Fruit fly (Drosophila melanogaster) whole organism, embryonic: ENCODE data around the gene asun.
A peak's percentile ranks its signal among the peaks of the same experiment; 100 is the strongest.

ENCODE experiments used
- Ada2b ChIP-seq: fragments of 200-800 bp; sonication (Bioruptor generic); IDR thresholded peaks from 2 replicates; pipeline ENCODE4 v1.3.6; 2022; ENCODE audit warnings: missing biosample characterization, missing genetic modification characterization
- Bdp1 ChIP-seq: fragments of 200-800 bp; sonication (Bioruptor generic); optimal IDR thresholded peaks from 3 replicates; lab custom pipeline; 2016; ENCODE audit warnings: missing biosample characterization, missing genetic modification characterization
- Blimp-1 ChIP-seq: fragments of 200-800 bp; sonication (Bioruptor generic); optimal IDR thresholded peaks from 3 replicates; lab custom pipeline; 2018; ENCODE audit warnings: missing biosample characterization, missing genetic modification characterization, mild to moderate bottlenecking, moderate library complexity, missing genetic modification reagents
- BtbVII ChIP-seq: fragments of 200-800 bp; sonication (Bioruptor generic); optimal IDR thresholded peaks from 3 replicates; lab custom pipeline; 2017; ENCODE audit warnings: missing biosample characterization, mild to moderate bottlenecking, missing genetic modification characterization
- CG10431 ChIP-seq: fragments of 200-800 bp; sonication (Bioruptor generic); optimal IDR thresholded peaks from 3 replicates; lab custom pipeline; 2018; ENCODE audit warnings: missing biosample characterization, mild to moderate bottlenecking, missing genetic modification characterization
- CG10565 ChIP-seq: fragments of 200-800 bp; sonication (Bioruptor generic); optimal IDR thresholded peaks from 3 replicates; lab custom pipeline; 2016; ENCODE audit warnings: missing biosample characterization, mild to moderate bottlenecking, missing genetic modification characterization
- CG11695 ChIP-seq: fragments of 200-800 bp; sonication (Bioruptor generic); IDR thresholded peaks from 3 replicates; pipeline ENCODE4 v1.3.6; 2022; ENCODE audit warnings: missing biosample characterization, missing genetic modification characterization
- CG13123 ChIP-seq: fragments of 200-800 bp; sonication (Bioruptor generic); optimal IDR thresholded peaks from 2 replicates; lab custom pipeline; 2016; ENCODE audit warnings: missing biosample characterization, missing genetic modification characterization
- CG15269 ChIP-seq: fragments of 200-800 bp; sonication (Bioruptor generic); optimal IDR thresholded peaks from 2 replicates; lab custom pipeline; 2018; ENCODE audit warnings: missing biosample characterization, mild to moderate bottlenecking, missing genetic modification characterization, moderate library complexity
- CG15479 ChIP-seq: fragments of 200-800 bp; sonication (Bioruptor generic); optimal IDR thresholded peaks from 3 replicates; lab custom pipeline; 2019; ENCODE audit warnings: missing biosample characterization, mild to moderate bottlenecking, missing genetic modification characterization, moderate library complexity
- CG1603 ChIP-seq: fragments of 200-800 bp; sonication (Bioruptor generic); optimal IDR thresholded peaks from 2 replicates; lab custom pipeline; 2019; ENCODE audit warnings: missing biosample characterization, mild to moderate bottlenecking, missing genetic modification characterization, moderate library complexity
- CG16863 ChIP-seq: fragments of 200-800 bp; sonication (Bioruptor generic); optimal IDR thresholded peaks from 3 replicates; lab custom pipeline; 2016; ENCODE audit warnings: missing biosample characterization, missing genetic modification characterization
- CG17359 ChIP-seq: fragments of 200-800 bp; sonication (Bioruptor generic); optimal IDR thresholded peaks from 3 replicates; lab custom pipeline; 2018; ENCODE audit warnings: missing biosample characterization, mild to moderate bottlenecking, missing genetic modification characterization, moderate library complexity
- CG17612 ChIP-seq: fragments of 200-800 bp; sonication (Bioruptor generic); IDR thresholded peaks from 2 replicates; pipeline ENCODE4 v1.3.6; 2022; ENCODE audit warnings: missing biosample characterization, missing genetic modification characterization
- CG17829 ChIP-seq: fragments of 200-800 bp; optimal IDR thresholded peaks from 2 replicates; lab custom pipeline; 2019; ENCODE audit warnings: missing biosample characterization, mild to moderate bottlenecking, missing genetic modification characterization, moderate library complexity
- CG2678 ChIP-seq: fragments of 200-800 bp; sonication (Bioruptor generic); optimal IDR thresholded peaks from 3 replicates; lab custom pipeline; 2019; ENCODE audit warnings: missing biosample characterization, mild to moderate bottlenecking, missing genetic modification characterization, moderate library complexity
- CG30431 ChIP-seq: fragments of 200-800 bp; sonication (Bioruptor generic); optimal IDR thresholded peaks from 2 replicates; lab custom pipeline; 2017; ENCODE audit warnings: missing biosample characterization, missing genetic modification characterization
- CG4282 ChIP-seq: fragments of 200-800 bp; sonication (Bioruptor generic); optimal IDR thresholded peaks from 2 replicates; lab custom pipeline; 2016; ENCODE audit warnings: missing biosample characterization, missing genetic modification characterization
- CG4328 ChIP-seq: fragments of 200-800 bp; sonication (Bioruptor generic); optimal IDR thresholded peaks from 3 replicates; lab custom pipeline; 2017; ENCODE audit warnings: missing biosample characterization, missing genetic modification reagents, missing genetic modification characterization
- CG5180 ChIP-seq: fragments of 200-800 bp; sonication (Bioruptor generic); optimal IDR thresholded peaks from 3 replicates; lab custom pipeline; 2017; ENCODE audit warnings: missing biosample characterization, missing genetic modification characterization, mild to moderate bottlenecking, moderate library complexity, missing genetic modification reagents
- CG5245 ChIP-seq: fragments of 200-800 bp; sonication (Bioruptor generic); optimal IDR thresholded peaks from 3 replicates; lab custom pipeline; 2016; ENCODE audit warnings: missing biosample characterization, missing genetic modification characterization
- CG8924 ChIP-seq: fragments of 200-800 bp; optimal IDR thresholded peaks from 3 replicates; lab custom pipeline; 2019; ENCODE audit warnings: missing biosample characterization, mild to moderate bottlenecking, missing genetic modification characterization, moderate library complexity
- CG9727 ChIP-seq: fragments of 200-800 bp; sonication (Bioruptor generic); optimal IDR thresholded peaks from 3 replicates; lab custom pipeline; 2017; ENCODE audit warnings: missing biosample characterization, mild to moderate bottlenecking, missing genetic modification characterization
- CTCF ChIP-seq: fragments of 200-800 bp; sonication (Bioruptor generic); optimal IDR thresholded peaks from 2 replicates; lab custom pipeline; 2017; ENCODE audit warnings: missing biosample characterization, mild to moderate bottlenecking, missing genetic modification characterization, moderate library complexity
- D ChIP-seq, 2 experiments: fragments of 200-800 bp in 1 of 2; fragments of >200 bp in 1 of 2; sonication (Bioruptor generic) in 1 of 2; optimal IDR thresholded peaks; 2 replicates in 1 of 2; 3 replicates in 1 of 2; lab custom pipeline; 2017; ENCODE audit warnings: mild to moderate bottlenecking in 1 of 2, missing biosample characterization in 1 of 2, missing genetic modification characterization in 1 of 2, missing genetic modification reagents in 1 of 2
- D19A ChIP-seq: fragments of 200-800 bp; optimal IDR thresholded peaks from 3 replicates; lab custom pipeline; 2019; ENCODE audit warnings: missing biosample characterization, mild to moderate bottlenecking, missing genetic modification characterization, moderate library complexity
- Dip3 ChIP-seq: fragments of 200-800 bp; sonication (Bioruptor generic); optimal IDR thresholded peaks from 3 replicates; lab custom pipeline; 2016; ENCODE audit warnings: missing biosample characterization, missing genetic modification characterization
- Doc2 ChIP-seq: fragments of 200-800 bp; sonication (Bioruptor generic); IDR thresholded peaks from 2 replicates; pipeline ENCODE4 v1.3.6; 2022; ENCODE audit warnings: missing biosample characterization, missing genetic modification characterization
- Eip74EF ChIP-seq, 2 experiments: fragments of 200-800 bp in 1 of 2; fragments of >200 bp in 1 of 2; sonication (Bioruptor generic) in 1 of 2; optimal IDR thresholded peaks; 2 replicates each; lab custom pipeline; 2017 to 2019; ENCODE audit warnings: missing biosample characterization in 2 of 2, missing genetic modification characterization in 2 of 2, mild to moderate bottlenecking in 1 of 2, moderate library complexity in 1 of 2
- Hmr ChIP-seq: fragments of 200-800 bp; sonication (Bioruptor generic); optimal IDR thresholded peaks from 3 replicates; lab custom pipeline; 2017; ENCODE audit warnings: mild to moderate bottlenecking, missing biosample characterization, missing genetic modification reagents, missing genetic modification characterization
- Lpt ChIP-seq: fragments of >200 bp; optimal IDR thresholded peaks from 2 replicates; lab custom pipeline; 2018; ENCODE audit warnings: missing biosample characterization, missing genetic modification characterization
- Meics ChIP-seq: fragments of 200-800 bp; sonication (Bioruptor generic); optimal IDR thresholded peaks from 2 replicates; lab custom pipeline; 2017; ENCODE audit warnings: missing biosample characterization, mild to moderate bottlenecking, missing genetic modification characterization
- Nf-YC ChIP-seq: fragments of 200-800 bp; optimal IDR thresholded peaks from 3 replicates; lab custom pipeline; 2019; ENCODE audit warnings: missing biosample characterization, mild to moderate bottlenecking, missing genetic modification characterization, moderate library complexity
- Sry-β ChIP-seq: fragments of 200-800 bp; sonication (Bioruptor generic); optimal IDR thresholded peaks from 2 replicates; lab custom pipeline; 2018; ENCODE audit warnings: missing biosample characterization, mild to moderate bottlenecking, missing genetic modification characterization, moderate library complexity
- ash1 ChIP-seq: fragments of 200-800 bp; sonication (Bioruptor generic); optimal IDR thresholded peaks from 2 replicates; lab custom pipeline; 2018; ENCODE audit warnings: missing biosample characterization, mild to moderate bottlenecking, missing genetic modification characterization
- az2 ChIP-seq: fragments of 200-800 bp; sonication (Bioruptor generic); optimal IDR thresholded peaks from 3 replicates; lab custom pipeline; 2016; ENCODE audit warnings: missing biosample characterization, missing genetic modification characterization
- bcd ChIP-seq: fragments of 200-800 bp; sonication (Bioruptor generic); optimal IDR thresholded peaks from 2 replicates; lab custom pipeline; 2017; ENCODE audit warnings: missing biosample characterization, mild to moderate bottlenecking, missing genetic modification characterization
- crc ChIP-seq: fragments of 200-800 bp; sonication (Bioruptor generic); optimal IDR thresholded peaks from 2 replicates; lab custom pipeline; 2016; ENCODE audit warnings: missing biosample characterization, missing genetic modification characterization
- emc ChIP-seq: fragments of 200-800 bp; sonication (Bioruptor generic); optimal IDR thresholded peaks from 2 replicates; lab custom pipeline; 2016; ENCODE audit warnings: missing biosample characterization, missing genetic modification characterization
- ewg ChIP-seq: fragments of 200-800 bp; sonication (Bioruptor generic); optimal IDR thresholded peaks from 3 replicates; lab custom pipeline; 2017; ENCODE audit warnings: mild to moderate bottlenecking, missing biosample characterization, missing genetic modification reagents, missing genetic modification characterization
- gro ChIP-seq: fragments of 200-800 bp; sonication (Bioruptor generic); optimal IDR thresholded peaks from 2 replicates; lab custom pipeline; 2016; ENCODE audit warnings: missing biosample characterization, missing genetic modification characterization
- klu ChIP-seq: fragments of 200-800 bp; sonication (Bioruptor generic); IDR thresholded peaks from 2 replicates; pipeline ENCODE4 v1.3.6; 2022; ENCODE audit warnings: missing biosample characterization, missing genetic modification characterization
- lola ChIP-seq, 3 experiments: fragments of >200 bp in 2 of 3; fragments of 200-800 bp in 1 of 3; sonication (Bioruptor generic) in 1 of 3; optimal IDR thresholded peaks; 2 replicates each; lab custom pipeline; 2017 to 2019; ENCODE audit warnings: missing biosample characterization in 3 of 3, missing genetic modification characterization in 3 of 3, mild to moderate bottlenecking in 1 of 3, moderate library complexity in 1 of 3
- mam ChIP-seq: fragments of 200-800 bp; sonication (Bioruptor generic); optimal IDR thresholded peaks from 3 replicates; lab custom pipeline; 2016; ENCODE audit warnings: missing biosample characterization, missing genetic modification characterization
- mirr ChIP-seq: fragments of 200-800 bp; sonication (Bioruptor generic); optimal IDR thresholded peaks from 3 replicates; lab custom pipeline; 2018; ENCODE audit warnings: missing biosample characterization, mild to moderate bottlenecking, missing genetic modification characterization
- nau ChIP-seq: fragments of 200-800 bp; sonication (Bioruptor generic); optimal IDR thresholded peaks from 3 replicates; lab custom pipeline; 2017; ENCODE audit warnings: missing biosample characterization, mild to moderate bottlenecking, missing genetic modification characterization, missing genetic modification reagents
- stc ChIP-seq: fragments of 200-800 bp; sonication (Bioruptor generic); IDR thresholded peaks from 2 replicates; pipeline ENCODE4 v1.3.6; 2022; ENCODE audit warnings: missing biosample characterization, missing genetic modification characterization
- sug ChIP-seq: fragments of 200-800 bp; optimal IDR thresholded peaks from 2 replicates; lab custom pipeline; 2019; ENCODE audit warnings: missing biosample characterization, mild to moderate bottlenecking, missing genetic modification characterization, moderate library complexity

The asun gene

DNA sequence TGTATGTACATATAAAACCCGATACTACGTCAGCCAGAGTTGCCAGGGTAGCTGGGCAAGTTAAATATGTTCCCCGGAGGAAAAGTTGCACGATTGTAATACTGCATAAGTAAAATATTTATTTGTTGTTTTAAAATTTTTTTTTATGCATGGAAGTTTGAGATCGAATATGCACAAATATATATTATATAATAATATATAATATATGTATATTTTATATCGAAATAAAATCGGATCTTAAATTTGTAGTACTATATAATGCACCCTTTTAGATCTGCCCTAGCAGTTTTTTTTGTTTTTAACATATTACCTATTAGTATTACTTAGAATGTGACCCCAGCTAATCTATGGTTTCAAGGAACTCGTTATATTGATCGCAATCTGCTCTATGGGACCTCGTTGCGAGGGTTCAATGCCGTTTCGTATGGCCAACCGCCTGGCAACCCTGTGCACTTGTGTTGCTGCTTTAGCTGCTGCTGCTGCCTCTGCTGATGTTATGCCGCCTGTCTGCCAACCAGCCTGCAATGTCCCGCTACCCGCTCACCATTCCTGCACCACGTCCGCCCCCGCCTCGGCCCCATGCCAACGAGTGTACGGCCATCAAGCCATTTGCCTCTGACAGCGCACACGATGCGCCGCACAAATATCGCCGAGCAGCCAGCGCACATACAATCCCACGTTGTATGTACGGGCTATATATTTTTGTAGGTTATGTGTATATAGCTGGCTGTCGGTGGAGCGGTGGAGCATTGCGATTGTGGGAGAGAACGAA lies 27.9 kb upstream of the asun start (continued):
- TF ChIP-seq Eip74EF (GFP tag; optimal IDR thresholded peaks at IDR 0.05; lab: Kevin White, UChicago) (peak in 1 of 2 experiments; percentile 89), CG13123 (peak; percentile 40), sug (peak; percentile 58), Doc2 (GFP tag; lab: Robert Waterston, UW) (no peak), az2 (peak; percentile 87), CG1603 (tag; lab: Kevin White, UChicago) (peak; percentile 69), CG15269 (tag; lab: Kevin White, UChicago) (peak; percentile 91), CG17359 (tag; lab: Kevin White, UChicago) (peak; percentile 80), bcd (peak; percentile 95), CG30431 (GFP tag; lab: Kevin White, UChicago) (peak; percentile 94), Hmr (GFP tag; lab: Kevin White, UChicago) (peak; percentile 95), CTCF (GFP tag; lab: Kevin White, UChicago) (peak; percentile 48), ewg (GFP tag; lab: Kevin White, UChicago) (peak; percentile 86), nau (no peak), CG10565 (peak; percentile 37), mam (GFP tag; lab: Kevin White, UChicago) (peak; percentile 49), CG4282 (GFP tag; lab: Kevin White, UChicago) (peak; percentile 37), emc (peak; percentile 38), D (optimal IDR thresholded peaks at IDR 0.05; lab: Kevin White, UChicago) (no peak), D (GFP tag; optimal IDR thresholded peaks at IDR 0.05; lab: Kevin White, UChicago) (peak; percentile 96), klu (no peak), Bdp1 (GFP tag; lab: Kevin White, UChicago) (peak; percentile 69), CG16863 (GFP tag; lab: Kevin White, UChicago) (peak; percentile 62), CG4328 (peak; percentile 94), mirr (GFP tag; lab: Kevin White, UChicago) (peak; percentile 90), CG9727 (GFP tag; lab: Kevin White, UChicago) (peak; percentile 98), stc (GFP tag; lab: Robert Waterston, UW) (no peak), CG15479 (GFP tag; lab: Kevin White, UChicago) (peak; percentile 26), CG17829 (peak; percentile 88), Ada2b (GFP tag; lab: Robert Waterston, UW) (no peak), Blimp-1 (GFP tag; lab: Kevin White, UChicago) (peak; percentile 75), CG8924 (tag; lab: Kevin White, UChicago) (peak; percentile 93), D19A (tag; lab: Kevin White, UChicago) (peak; percentile 83), Nf-YC (peak; percentile 80), CG5180 (GFP tag; lab: Kevin White, UChicago) (peak; percentile 86), ash1 (no peak), Lpt (peak; percentile 91), Dip3 (GFP tag; lab: Kevin White, UChicago) (peak; percentile 54), CG2678 (tag; lab: Kevin White, UChicago) (peak; percentile 98), crc (GFP tag; lab: Kevin White, UChicago) (no peak), CG11695 (GFP tag; lab: Robert Waterston, UW) (no peak), Sry-β (peak; percentile 21), BtbVII (peak; percentile 92), lola (GFP tag; optimal IDR thresholded peaks at IDR 0.05; lab: Kevin White, UChicago) (peak in 1 of 3 experiments; percentile 98), CG5245 (GFP tag; lab: Kevin White, UChicago) (peak; percentile 27), gro (GFP tag; lab: Kevin White, UChicago) (peak; percentile 78), CG10431 (GFP tag; lab: Kevin White, UChicago) (peak; percentile 95), Meics (peak; percentile 97), CG17612 (no peak)
